Worm (Caenorhabditis elegans) whole organism, early embryonic: Measurements from ENCODE around the gene C42D8.9.

ENCODE experiments used
- B0310.2 ChIP-seq: sonication (generic microtip); optimal IDR thresholded peaks from 2 replicates; lab custom pipeline; 2016; ENCODE audit warnings: mild to moderate bottlenecking, missing genetic modification characterization, missing compliant biosample characterization
- F13C5.2 ChIP-seq: sonication (generic microtip); optimal IDR thresholded peaks from 2 replicates; lab custom pipeline; 2017; ENCODE audit warnings: mild to moderate bottlenecking, missing genetic modification characterization, inconsistent platforms, missing compliant biosample characterization
- aly-1 ChIP-seq: sonication (generic microtip); optimal IDR thresholded peaks from 2 replicates; lab custom pipeline; 2016; ENCODE audit warnings: missing genetic modification characterization, missing compliant biosample characterization
- ama-1 ChIP-seq: fragments of 150-350 bp; optimal IDR thresholded peaks from 2 replicates; lab custom pipeline; 2014
- ceh-13 ChIP-seq: fragments of 200-800 bp; sonication (Bioruptor generic); optimal IDR thresholded peaks from 2 replicates; lab custom pipeline; 2018; ENCODE audit warnings: mild to moderate bottlenecking, missing genetic modification characterization, missing compliant biosample characterization
- ceh-36 ChIP-seq: sonication (generic microtip); optimal IDR thresholded peaks from 2 replicates; lab custom pipeline; 2016; ENCODE audit warnings: missing genetic modification characterization, inconsistent platforms, missing compliant biosample characterization
- ets-7 ChIP-seq: sonication (generic microtip); optimal IDR thresholded peaks from 2 replicates; lab custom pipeline; 2016; ENCODE audit warnings: missing genotype, missing genetic modification characterization, missing compliant biosample characterization
- flt-1 ChIP-seq: fragments of 200-800 bp; sonication (Bioruptor generic); IDR thresholded peaks from 2 replicates; pipeline ENCODE4 v1.3.6; 2022; ENCODE audit warnings: missing genetic modification characterization, missing compliant biosample characterization
- hmbx-1 ChIP-seq: sonication (generic microtip); optimal IDR thresholded peaks from 2 replicates; lab custom pipeline; 2016; ENCODE audit warnings: mild to moderate bottlenecking, missing genetic modification characterization, missing compliant biosample characterization
- hmg-4 ChIP-seq: fragments of 200-800 bp; sonication (Bioruptor generic); optimal IDR thresholded peaks from 2 replicates; lab custom pipeline; 2018; ENCODE audit warnings: mild to moderate bottlenecking, missing genetic modification characterization, missing compliant biosample characterization
- hnd-1 ChIP-seq: sonication (generic microtip); optimal IDR thresholded peaks from 2 replicates; lab custom pipeline; 2016; ENCODE audit warnings: missing genetic modification characterization, missing compliant biosample characterization
- pes-1 ChIP-seq: fragments of 200-800 bp; sonication (Bioruptor generic); IDR thresholded peaks from 2 replicates; pipeline ENCODE4 v1.3.6; 2022; ENCODE audit warnings: missing genetic modification reagents, missing genetic modification characterization, missing compliant biosample characterization
- scrt-1 ChIP-seq: fragments of 200-800 bp; sonication (Bioruptor generic); IDR thresholded peaks from 2 replicates; pipeline ENCODE4 v1.3.6; 2022; ENCODE audit warnings: missing genetic modification characterization, missing compliant biosample characterization
- sea-1 ChIP-seq: fragments of 200-800 bp; sonication (Bioruptor generic); conservative IDR thresholded peaks from 2 replicates; pipeline ENCODE4 v1.3.6; 2022; ENCODE audit warnings: missing genetic modification characterization, missing compliant biosample characterization
- tbx-11 ChIP-seq: fragments of 200-800 bp; sonication (Bioruptor generic); IDR thresholded peaks from 2 replicates; pipeline ENCODE4 v1.3.6; 2022; ENCODE audit warnings: missing genetic modification characterization, missing compliant biosample characterization
- tbx-37 ChIP-seq: fragments of 200-800 bp; sonication (Bioruptor generic); conservative IDR thresholded peaks from 2 replicates; pipeline ENCODE4 v1.3.6; 2022; ENCODE audit warnings: missing genetic modification reagents, missing genetic modification characterization, missing compliant biosample characterization
- tra-4 ChIP-seq: sonication (generic microtip); optimal IDR thresholded peaks from 2 replicates; lab custom pipeline; 2017; ENCODE audit warnings: missing genetic modification characterization, missing compliant biosample characterization

Gene C42D8.9

DNA sequence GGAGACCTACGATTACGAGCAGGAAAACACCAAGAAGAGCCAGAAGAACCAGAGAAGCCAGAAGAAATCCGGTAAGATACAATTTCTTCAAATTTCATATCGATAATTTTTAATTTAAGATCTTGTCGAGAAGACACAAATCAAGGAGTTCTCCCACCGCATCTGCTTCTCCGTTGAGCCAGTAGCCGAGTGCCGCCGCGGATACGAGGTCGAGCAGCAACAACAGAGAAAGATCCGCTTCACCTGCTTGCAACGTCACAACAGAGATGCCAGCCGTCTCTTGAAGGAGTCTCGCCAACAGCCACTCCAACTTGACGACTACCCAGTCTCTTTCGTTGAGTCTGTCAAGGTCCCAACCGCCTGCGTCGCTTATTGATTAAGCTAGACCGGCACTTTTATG, 1.1 kb downstream of the C42D8.9 start:
- TF ChIP-seq ceh-36 (tag; lab: Kevin White, UChicago) (no peak), ceh-13 (GFP tag; lab: Kevin White, UChicago) (no peak), hnd-1 (tag; lab: Kevin White, UChicago) (no peak), flt-1 (GFP tag; lab: Robert Waterston, UW) (no peak)

DNA sequence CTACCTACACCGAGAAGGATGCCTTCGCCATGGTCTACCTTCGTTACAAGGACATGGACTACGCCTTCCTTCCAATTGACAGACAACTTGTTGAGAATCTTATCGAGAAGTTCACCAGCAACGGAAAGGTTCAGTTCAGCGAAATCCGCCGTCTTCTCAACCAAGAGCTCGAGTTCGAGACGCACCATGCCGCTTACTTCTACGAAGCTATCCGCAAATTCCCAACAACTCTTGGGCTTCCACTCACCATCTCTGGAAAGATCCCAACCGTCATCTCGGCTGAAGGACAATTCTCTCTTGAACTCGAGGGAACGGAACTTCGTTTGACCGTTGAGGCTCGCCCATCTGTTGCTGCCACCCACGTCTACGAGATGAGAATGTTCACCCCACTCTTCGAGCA, 3.4 kb downstream of the C42D8.9 start:
- no peak for TF ChIP-seq tbx-11
- no peak for TF ChIP-seq ama-1 (lab: Kevin White, UChicago)
- no peak for TF ChIP-seq pes-1
- TF ChIP-seq hmbx-1 (tag; lab: Kevin White, UChicago), result no peak
- TF ChIP-seq hmg-4 (GFP tag; lab: Kevin White, UChicago), result no peak
- no peak for TF ChIP-seq hnd-1 (tag; lab: Kevin White, UChicago)
- TF ChIP-seq sea-1 (GFP tag; lab: Robert Waterston, UW), result no peak
- TF ChIP-seq tbx-37, result no peak
- no peak for TF ChIP-seq F13C5.2 (tag; lab: Kevin White, UChicago)
- TF ChIP-seq tra-4 (tag; lab: Kevin White, UChicago), result no peak
- no peak for TF ChIP-seq ceh-36 (tag; lab: Kevin White, UChicago)
- no peak for TF ChIP-seq ets-7 (tag; lab: Kevin White, UChicago)
- TF ChIP-seq flt-1 (GFP tag; lab: Robert Waterston, UW), result no peak
- no peak for TF ChIP-seq ceh-13 (GFP tag; lab: Kevin White, UChicago)
- TF ChIP-seq scrt-1, result no peak
- no peak for TF ChIP-seq B0310.2
- no peak for TF ChIP-seq aly-1

DNA sequence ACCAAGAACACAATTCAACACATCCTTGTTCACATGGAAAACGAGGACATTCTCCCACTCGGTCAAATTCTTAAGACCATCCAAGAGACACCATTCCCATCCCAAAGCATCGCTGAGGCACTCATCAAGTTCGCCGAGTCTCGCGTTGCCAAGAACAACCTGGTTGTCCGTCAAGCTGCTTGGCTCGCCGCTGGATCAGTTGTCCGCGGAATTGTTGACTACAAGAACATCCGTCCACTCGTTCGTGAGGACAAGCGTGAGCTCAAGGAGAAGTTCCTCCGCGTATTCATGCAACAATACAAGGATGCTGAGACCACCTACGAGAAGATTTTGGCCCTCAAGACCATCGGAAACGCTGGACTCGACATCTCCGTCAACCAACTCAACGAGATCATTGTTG, 4.5 kb downstream of the C42D8.9 start:
- TF ChIP-seq hmbx-1 (tag; lab: Kevin White, UChicago) (no peak), ama-1 (lab: Kevin White, UChicago) (no peak), B0310.2 (no peak), hmg-4 (GFP tag; lab: Kevin White, UChicago) (no peak), tbx-11 (no peak), hnd-1 (tag; lab: Kevin White, UChicago) (no peak), pes-1 (no peak), ceh-13 (GFP tag; lab: Kevin White, UChicago) (no peak), flt-1 (GFP tag; lab: Robert Waterston, UW) (no peak), tbx-37 (no peak), ceh-36 (tag; lab: Kevin White, UChicago) (no peak), scrt-1 (no peak), aly-1 (no peak), ets-7 (tag; lab: Kevin White, UChicago) (no peak), tra-4 (tag; lab: Kevin White, UChicago) (no peak), sea-1 (GFP tag; lab: Robert Waterston, UW) (no peak)

DNA sequence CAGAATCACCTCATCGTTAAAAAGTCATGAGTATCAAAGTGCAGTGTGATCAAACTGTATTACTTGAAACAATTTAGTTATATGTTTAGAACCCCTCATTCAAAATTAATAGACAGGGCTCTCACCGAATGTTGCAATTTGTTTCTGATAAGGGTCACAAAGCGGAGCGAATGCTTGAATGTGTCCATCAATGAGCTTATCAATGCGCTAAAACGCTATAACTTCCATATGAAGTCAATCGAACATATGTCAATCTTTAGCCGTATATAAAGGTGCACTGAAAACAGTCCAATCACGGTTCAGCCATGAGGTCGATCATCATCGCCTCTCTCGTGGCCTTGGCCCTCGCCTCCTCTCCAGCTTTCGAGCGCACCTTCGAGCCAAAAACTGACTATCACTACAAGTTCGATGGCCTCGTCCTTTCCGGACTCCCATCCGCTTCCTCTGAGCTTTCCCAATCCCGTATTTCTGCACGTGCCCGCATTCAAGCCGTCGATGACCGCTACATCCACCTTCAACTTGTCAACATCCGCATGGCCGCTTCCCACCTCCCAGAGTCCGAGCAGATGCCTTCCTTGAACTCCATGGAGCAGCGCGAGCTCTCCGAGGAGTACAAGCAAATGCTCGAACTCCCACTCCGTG, 6.0 kb downstream of the C42D8.9 start, which contains the start of gene vit-2:
Gene vit-2 (plus strand): TSS at position 305 of the 642 bp plus-strand sequence.
- TF ChIP-seq hnd-1 (tag; lab: Kevin White, UChicago), result no peak
- TF ChIP-seq pes-1, result no peak
- no peak for TF ChIP-seq ama-1 (lab: Kevin White, UChicago)
- no peak for TF ChIP-seq tbx-37
- no peak for TF ChIP-seq sea-1 (GFP tag; lab: Robert Waterston, UW)
- TF ChIP-seq flt-1 (GFP tag; lab: Robert Waterston, UW), result no peak
- no peak for TF ChIP-seq F13C5.2 (tag; lab: Kevin White, UChicago)
- TF ChIP-seq ceh-36 (tag; lab: Kevin White, UChicago), result no peak
- TF ChIP-seq ets-7 (tag; lab: Kevin White, UChicago), result no peak
- TF ChIP-seq ceh-13 (GFP tag; lab: Kevin White, UChicago), result no peak
- no peak for TF ChIP-seq aly-1
- TF ChIP-seq hmg-4 (GFP tag; lab: Kevin White, UChicago), result no peak
- no peak for TF ChIP-seq tra-4 (tag; lab: Kevin White, UChicago)
- no peak for TF ChIP-seq B0310.2

DNA sequence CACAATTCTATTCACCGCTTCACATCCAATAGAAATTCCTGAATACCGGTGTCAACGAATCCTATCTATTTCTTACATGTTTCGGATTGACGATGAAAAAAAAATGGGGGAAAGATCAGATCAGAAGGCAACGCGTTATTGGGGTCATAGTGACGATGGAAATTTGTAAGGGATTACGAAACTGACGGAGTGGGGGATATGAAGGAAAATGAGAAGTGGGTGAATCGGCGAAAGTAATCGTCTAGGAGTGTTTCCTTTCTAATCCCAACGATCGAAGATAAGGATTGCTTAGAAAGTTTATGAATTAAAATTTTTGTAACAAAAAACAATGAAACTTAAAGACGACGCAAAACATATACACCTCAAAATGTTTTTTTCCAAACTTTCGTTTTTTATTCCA, 7.9 kb downstream of the C42D8.9 start:
- TF ChIP-seq ama-1 (lab: Kevin White, UChicago) (no peak), tbx-11 (no peak), ets-7 (tag; lab: Kevin White, UChicago) (no peak), scrt-1 (no peak), pes-1 (no peak), aly-1 (no peak), F13C5.2 (tag; lab: Kevin White, UChicago) (no peak), hnd-1 (tag; lab: Kevin White, UChicago) (no peak), flt-1 (GFP tag; lab: Robert Waterston, UW) (no peak), ceh-36 (tag; lab: Kevin White, UChicago) (no peak), B0310.2 (no peak), tbx-37 (no peak), hmbx-1 (tag; lab: Kevin White, UChicago) (no peak), hmg-4 (GFP tag; lab: Kevin White, UChicago) (no peak), sea-1 (GFP tag; lab: Robert Waterston, UW) (no peak), ceh-13 (GFP tag; lab: Kevin White, UChicago) (no peak), tra-4 (tag; lab: Kevin White, UChicago) (no peak)

DNA sequence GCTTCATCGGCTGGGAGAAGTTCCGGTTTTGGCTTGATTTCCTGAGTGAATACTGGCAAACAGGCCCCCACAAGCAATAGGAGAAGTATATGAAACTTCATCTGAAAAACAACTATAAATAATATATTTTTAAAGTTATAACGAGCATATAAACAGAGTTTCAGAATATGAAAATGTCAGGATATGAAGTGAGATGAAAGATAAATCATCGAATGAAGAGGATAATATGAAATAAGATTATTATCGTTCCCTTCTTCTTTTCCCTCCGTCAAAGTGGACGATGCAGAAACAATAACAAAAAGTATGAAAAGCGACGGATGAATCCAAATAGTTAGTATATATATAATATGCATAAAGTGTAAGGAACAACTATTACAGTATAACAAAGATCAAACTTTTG, 9.9 kb downstream of the C42D8.9 start, which contains the start of gene acn-1:
Gene acn-1 (minus strand): TSS at position 101 of the 400 bp plus-strand sequence.
- TF ChIP-seq B0310.2, result no peak
- TF ChIP-seq tbx-11, result no peak
- TF ChIP-seq aly-1, result no peak
- TF ChIP-seq scrt-1, result no peak
- no peak for TF ChIP-seq hnd-1 (tag; lab: Kevin White, UChicago)
- no peak for TF ChIP-seq ets-7 (tag; lab: Kevin White, UChicago)
- no peak for TF ChIP-seq ceh-13 (GFP tag; lab: Kevin White, UChicago)
- TF ChIP-seq F13C5.2 (tag; lab: Kevin White, UChicago), result no peak

DNA sequence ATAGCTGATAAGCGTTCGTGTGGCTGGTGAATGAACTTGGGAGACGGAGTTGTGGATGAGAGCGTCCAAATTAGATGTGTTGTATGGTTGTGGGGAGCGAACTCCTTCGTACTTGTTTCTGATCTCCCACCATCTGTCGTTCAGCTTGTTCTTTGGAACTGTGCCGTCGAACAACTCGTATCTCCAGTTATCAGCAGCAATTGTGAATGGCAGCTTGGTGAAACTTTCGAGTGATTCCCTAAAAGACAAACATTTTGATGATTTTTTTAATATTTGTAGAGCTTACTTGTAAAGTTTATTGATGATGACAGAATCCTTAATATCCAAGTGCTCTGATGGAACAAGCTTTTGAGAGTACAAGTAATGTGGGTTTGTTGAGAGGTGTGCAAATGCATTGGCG, 12.8 kb downstream of the C42D8.9 start:
- no peak for TF ChIP-seq scrt-1
- TF ChIP-seq ceh-13 (GFP tag; lab: Kevin White, UChicago), result no peak
- TF ChIP-seq ceh-36 (tag; lab: Kevin White, UChicago), result no peak
- TF ChIP-seq aly-1, result no peak
- TF ChIP-seq B0310.2, result no peak
- TF ChIP-seq flt-1 (GFP tag; lab: Robert Waterston, UW), result no peak
- no peak for TF ChIP-seq pes-1
- no peak for TF ChIP-seq hnd-1 (tag; lab: Kevin White, UChicago)
- no peak for TF ChIP-seq tra-4 (tag; lab: Kevin White, UChicago)
- no peak for TF ChIP-seq hmg-4 (GFP tag; lab: Kevin White, UChicago)
- no peak for TF ChIP-seq ama-1 (lab: Kevin White, UChicago)
- no peak for TF ChIP-seq hmbx-1 (tag; lab: Kevin White, UChicago)
- no peak for TF ChIP-seq F13C5.2 (tag; lab: Kevin White, UChicago)
